Worm (Caenorhabditis elegans) whole organism, young adult: ENCODE results near the gene perm-5.

Experiments used
- dpl-1 ChIP-seq: fragments of 150-350 bp; optimal IDR thresholded peaks from 2 replicates; lab custom pipeline; 2014; ENCODE audit warnings: missing biosample characterization, missing genetic modification reagents, missing genetic modification characterization
- gei-17 ChIP-seq: fragments of 200-800 bp; sonication (Bioruptor generic); optimal IDR thresholded peaks from 2 replicates; lab custom pipeline; 2018; ENCODE audit warnings: mild to moderate bottlenecking, missing genetic modification characterization, missing compliant biosample characterization
- nhr-80 ChIP-seq: sonication (generic microtip); optimal IDR thresholded peaks from 2 replicates; lab custom pipeline; 2016; ENCODE audit warnings: missing genetic modification characterization, missing compliant biosample characterization
- unc-62 ChIP-seq: fragments of 150-350 bp; optimal IDR thresholded peaks from 2 replicates; lab custom pipeline; 2014; ENCODE audit warnings: missing biosample characterization, missing genetic modification reagents, missing genetic modification characterization

DNA sequence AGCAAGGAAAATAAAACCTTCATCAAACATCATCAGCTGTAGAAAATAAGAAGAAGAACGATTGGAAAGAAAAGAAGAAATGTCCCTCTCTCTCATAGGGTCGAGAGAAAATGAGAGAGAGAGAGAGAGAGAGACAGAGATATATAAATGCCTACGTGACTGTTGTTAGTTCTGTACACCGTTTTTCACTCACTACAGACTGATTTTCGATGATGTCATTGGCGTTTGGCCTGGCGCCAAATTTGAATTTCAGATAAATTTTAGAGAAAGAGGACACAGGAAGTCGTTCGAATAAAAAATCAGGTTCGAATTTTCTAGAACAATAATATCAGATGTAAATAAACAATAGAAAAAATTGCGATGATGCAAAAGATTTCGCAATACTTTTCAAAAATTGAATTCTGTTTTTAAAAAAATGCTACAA is 47.3 kb downstream of the perm-5 start:
- TF ChIP-seq nhr-80 (tag; lab: Kevin White, UChicago) (no peak), dpl-1 (GFP tag; lab: Kevin White, UChicago) (no peak), gei-17 (GFP tag; lab: Kevin White, UChicago) (no peak), unc-62 (GFP tag; lab: Kevin White, UChicago) (no peak)
